Worm (Caenorhabditis elegans) whole organism, midembryonic: Measurements from ENCODE around the gene F26F2.4.

Source experiments
- flt-1 ChIP-seq: fragments of 200-800 bp; sonication (Bioruptor generic); IDR thresholded peaks from 2 replicates; pipeline ENCODE4 v1.3.6; 2022; ENCODE audit warnings: missing genetic modification characterization, missing compliant biosample characterization
- med-1 ChIP-seq: sonication (generic microtip); optimal IDR thresholded peaks from 2 replicates; lab custom pipeline; 2017; ENCODE audit warnings: missing genetic modification characterization, mild to moderate bottlenecking, missing compliant biosample characterization, antibody characterized with exemption, missing genetic modification reagents; ENCODE audit not compliant: insufficient read depth
- tab-1 ChIP-seq: fragments of 200-800 bp; sonication (Bioruptor generic); IDR thresholded peaks from 2 replicates; pipeline ENCODE4 v1.3.6; 2022; ENCODE audit warnings: missing genetic modification characterization, missing compliant biosample characterization
- ztf-23 ChIP-seq: fragments of 200-800 bp; sonication (Bioruptor generic); IDR thresholded peaks from 2 replicates; pipeline ENCODE4 v1.3.6; 2022; ENCODE audit warnings: missing genetic modification reagents, missing genetic modification characterization, missing compliant biosample characterization
- ztf-29 ChIP-seq: fragments of 200-800 bp; sonication (Bioruptor generic); IDR thresholded peaks from 2 replicates; pipeline ENCODE4 v1.3.6; 2022; ENCODE audit warnings: missing genetic modification reagents, missing genetic modification characterization, missing compliant biosample characterization

DNA sequence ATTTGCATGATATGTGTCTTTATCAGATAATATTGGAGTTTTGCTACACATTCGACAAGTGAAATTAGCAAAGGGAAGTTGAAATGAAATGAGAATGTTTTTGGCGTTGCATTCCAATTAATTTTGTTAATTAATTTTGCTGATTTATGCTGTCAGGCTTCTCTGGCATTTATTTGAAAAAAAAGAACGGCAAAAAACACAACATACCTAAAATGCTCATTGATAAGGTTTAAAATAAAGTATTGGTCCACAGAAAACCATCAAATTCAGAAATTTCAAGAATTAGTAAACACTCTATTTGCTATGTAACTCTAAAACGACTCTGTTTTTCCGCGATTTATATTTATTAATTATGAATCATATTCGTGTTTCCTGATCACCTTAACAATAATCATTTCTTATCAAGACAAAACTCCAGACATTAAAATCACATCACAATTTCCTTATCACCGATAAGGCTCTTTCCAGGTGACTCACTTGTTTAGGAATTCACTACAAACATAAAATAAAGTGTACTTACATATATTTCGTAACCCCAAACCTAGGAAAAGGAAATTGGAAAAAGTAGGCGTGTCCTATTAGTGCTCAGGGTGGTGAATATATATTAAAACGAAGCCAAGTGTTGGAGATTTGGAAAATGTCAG is 43.2 kb upstream of the F26F2.4 start, which contains the start of the genes srh-166 and Y38H6C.24:
- TF ChIP-seq flt-1 = no peak
- no peak for TF ChIP-seq ztf-29 (GFP tag; lab: Robert Waterston, UW)
- TF ChIP-seq tab-1 (GFP tag; lab: Robert Waterston, UW) = no peak
- TF ChIP-seq ztf-23 (GFP tag; lab: Robert Waterston, UW) = no peak
- no peak for TF ChIP-seq med-1 (GFP tag; lab: Kevin White, UChicago)
